Worm (Caenorhabditis elegans): Measurements from ENCODE around the gene plc-2.

ce11 chrV:15230243-15230642 is 37.9 kb downstream of the plc-2 start, which contains the start of gene srw-15:
- TF ChIP-seq php-3 (GFP tag; IDR thresholded peaks at IDR 0.05) (no peak), fkh-10 (GFP tag; optimal IDR thresholded peaks at IDR 0.05) (no peak), ctbp-1 (GFP tag; IDR thresholded peaks at IDR 0.05) (no peak), aha-1 (tag) (no peak), F26F4.8 (GFP tag; conservative IDR thresholded peaks at IDR 0.05) (no peak), daf-12 (tag; optimal IDR thresholded peaks at IDR 0.05) (no peak)

Measured in whole organism, L4 larva.